Fruit fly (Drosophila melanogaster) S2 (cell line): ENCODE data around the gene fy.

Experiments
- CG8478 ChIP-seq: fragments of >200 bp; optimal IDR thresholded peaks from 2 replicates; lab custom pipeline; 2018
- CTCF ChIP-seq, 2 experiments: fragments of >200 bp; optimal IDR thresholded peaks; 2 replicates each; lab custom pipeline; 2018

DNA sequence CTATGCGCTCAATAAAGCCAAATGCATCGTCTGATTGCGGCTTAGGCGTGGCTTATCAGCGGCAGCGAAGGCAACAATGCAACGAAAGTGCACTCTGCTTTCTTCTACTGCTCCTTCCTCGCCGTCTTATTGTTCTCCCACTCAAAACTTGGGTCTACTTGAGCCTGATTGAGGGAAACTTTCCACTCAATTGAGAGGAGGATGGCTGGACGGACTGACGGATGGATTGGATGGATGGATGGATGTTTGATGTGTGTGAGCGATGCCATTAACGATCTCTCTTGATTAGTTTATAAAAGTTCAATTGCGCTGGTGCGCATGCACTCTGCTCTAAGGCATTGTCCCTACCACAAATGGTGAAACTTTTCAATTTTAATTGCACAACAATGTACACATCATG lies 20.0 kb upstream of the fy start:
- TF ChIP-seq CTCF (optimal IDR thresholded peaks at IDR 0.05; lab: Kevin White, UChicago), result no peak
- no peak for TF ChIP-seq CG8478 (lab: Kevin White, UChicago)
